Worm (Caenorhabditis elegans) whole organism, late embryonic: ENCODE data around the gene F32D8.1.

Experiments used
- C08G9.2 ChIP-seq: sonication (generic microtip); optimal IDR thresholded peaks from 2 replicates; lab custom pipeline; 2016; ENCODE audit warnings: mild to moderate bottlenecking, missing genetic modification characterization, moderate library complexity, missing compliant biosample characterization
- C38D4.7 ChIP-seq: fragments of 200-800 bp; sonication (Bioruptor generic); optimal IDR thresholded peaks from 2 replicates; lab custom pipeline; 2018; ENCODE audit warnings: mild to moderate bottlenecking, missing genetic modification characterization, moderate library complexity, missing compliant biosample characterization
- F13H6.1 ChIP-seq: sonication (generic microtip); optimal IDR thresholded peaks from 2 replicates; lab custom pipeline; 2016; ENCODE audit warnings: missing genetic modification characterization, missing compliant biosample characterization
- ahr-1 ChIP-seq: sonication (generic microtip); optimal IDR thresholded peaks from 2 replicates; lab custom pipeline; 2016; ENCODE audit warnings: missing genetic modification characterization, missing compliant biosample characterization
- ceh-2 ChIP-seq: sonication (generic microtip); optimal IDR thresholded peaks from 2 replicates; lab custom pipeline; 2016; ENCODE audit warnings: missing genotype, missing genetic modification characterization, missing compliant biosample characterization
- ceh-22 ChIP-seq: sonication (generic microtip); optimal IDR thresholded peaks from 2 replicates; lab custom pipeline; 2017; ENCODE audit warnings: missing biosample characterization, missing genetic modification characterization
- ceh-24 ChIP-seq: sonication (generic microtip); optimal IDR thresholded peaks from 2 replicates; lab custom pipeline; 2016; ENCODE audit warnings: mild to moderate bottlenecking, missing genetic modification characterization, missing compliant biosample characterization
- ceh-30 ChIP-seq: fragments of 150-350 bp; optimal IDR thresholded peaks from 2 replicates; lab custom pipeline; 2014; ENCODE audit warnings: missing biosample characterization, missing genetic modification characterization
- ceh-45 ChIP-seq: fragments of 200-800 bp; sonication (Bioruptor generic); IDR thresholded peaks from 2 replicates; pipeline ENCODE4 v1.3.6; 2022; ENCODE audit warnings: missing genetic modification reagents, missing genetic modification characterization, missing compliant biosample characterization
- ceh-48 ChIP-seq: sonication (generic microtip); optimal IDR thresholded peaks from 2 replicates; lab custom pipeline; 2016; ENCODE audit warnings: missing genetic modification characterization, inconsistent platforms, missing compliant biosample characterization
- ceh-9 ChIP-seq: sonication (generic microtip); optimal IDR thresholded peaks from 2 replicates; lab custom pipeline; 2016; ENCODE audit warnings: mild to moderate bottlenecking, missing genetic modification characterization, inconsistent platforms, missing compliant biosample characterization
- che-1 ChIP-seq: sonication (generic microtip); optimal IDR thresholded peaks from 2 replicates; lab custom pipeline; 2016; ENCODE audit warnings: mild to moderate bottlenecking, missing genetic modification characterization, missing compliant biosample characterization
- dmd-4 ChIP-seq: sonication (generic microtip); optimal IDR thresholded peaks from 2 replicates; lab custom pipeline; 2016; ENCODE audit warnings: borderline replicate concordance, missing genetic modification characterization, missing compliant biosample characterization
- dve-1 ChIP-seq: sonication (generic microtip); optimal IDR thresholded peaks from 2 replicates; lab custom pipeline; 2017; ENCODE audit warnings: antibody characterized with exemption, mild to moderate bottlenecking, missing genetic modification characterization, missing compliant biosample characterization
- elt-2 ChIP-seq: sonication (generic microtip); optimal IDR thresholded peaks from 2 replicates; lab custom pipeline; 2016; ENCODE audit warnings: missing genetic modification reagents, missing genetic modification characterization, missing compliant biosample characterization
- ets-4 ChIP-seq: sonication (generic microtip); optimal IDR thresholded peaks from 2 replicates; lab custom pipeline; 2016; ENCODE audit warnings: missing genetic modification characterization, missing compliant biosample characterization
- fax-1 ChIP-seq: sonication (generic microtip); optimal IDR thresholded peaks from 2 replicates; lab custom pipeline; 2016; ENCODE audit warnings: missing genotype, missing genetic modification characterization, missing compliant biosample characterization
- fkh-10 ChIP-seq: fragments of 150-350 bp; optimal IDR thresholded peaks from 2 replicates; lab custom pipeline; 2014; ENCODE audit warnings: missing biosample characterization, missing genetic modification reagents, missing genetic modification characterization
- fkh-6 ChIP-seq: sonication (generic microtip); optimal IDR thresholded peaks from 2 replicates; lab custom pipeline; 2016; ENCODE audit warnings: missing genetic modification characterization, missing compliant biosample characterization
- gmeb-2 ChIP-seq: sonication (generic microtip); optimal IDR thresholded peaks from 2 replicates; lab custom pipeline; 2016; ENCODE audit warnings: missing genetic modification characterization, inconsistent platforms, missing compliant biosample characterization
- hlh-15 ChIP-seq: sonication (generic microtip); optimal IDR thresholded peaks from 2 replicates; lab custom pipeline; 2016; ENCODE audit warnings: missing genetic modification characterization, missing compliant biosample characterization
- hlh-30 ChIP-seq: sonication (generic microtip); optimal IDR thresholded peaks from 2 replicates; lab custom pipeline; 2017; ENCODE audit warnings: antibody characterized with exemption, missing genetic modification characterization, missing compliant biosample characterization; ENCODE audit not compliant: insufficient read depth
- hlh-6 ChIP-seq: sonication (generic microtip); optimal IDR thresholded peaks from 2 replicates; lab custom pipeline; 2016; ENCODE audit warnings: missing genotype, missing genetic modification characterization, missing compliant biosample characterization
- madf-2 ChIP-seq: sonication (generic microtip); optimal IDR thresholded peaks from 2 replicates; lab custom pipeline; 2017; ENCODE audit warnings: missing genetic modification characterization, missing compliant biosample characterization
- nfya-1 ChIP-seq: sonication (generic microtip); optimal IDR thresholded peaks from 2 replicates; lab custom pipeline; 2017; ENCODE audit warnings: missing genetic modification characterization, mild to moderate bottlenecking, missing compliant biosample characterization, antibody characterized with exemption, moderate library complexity
- nhr-11 ChIP-seq: fragments of 150-350 bp; optimal IDR thresholded peaks from 2 replicates; lab custom pipeline; 2014; ENCODE audit warnings: missing biosample characterization, missing genetic modification characterization
- nhr-232 ChIP-seq: sonication (generic microtip); optimal IDR thresholded peaks from 2 replicates; lab custom pipeline; 2016; ENCODE audit warnings: missing genetic modification characterization, missing compliant biosample characterization
- odd-2 ChIP-seq: sonication (generic microtip); optimal IDR thresholded peaks from 2 replicates; lab custom pipeline; 2017; ENCODE audit warnings: antibody characterized with exemption, mild to moderate bottlenecking, missing genetic modification characterization, missing compliant biosample characterization
- pha-2 ChIP-seq: sonication (generic microtip); optimal IDR thresholded peaks from 2 replicates; lab custom pipeline; 2017; ENCODE audit warnings: mild to moderate bottlenecking, missing genetic modification characterization, missing compliant biosample characterization
- pha-4 ChIP-seq: fragments of 150-350 bp; optimal IDR thresholded peaks from 2 replicates; lab custom pipeline; 2018; ENCODE audit warnings: missing biosample characterization, missing genetic modification reagents, missing genetic modification characterization
- pqm-1 ChIP-seq: sonication (generic microtip); optimal IDR thresholded peaks from 2 replicates; lab custom pipeline; 2016; ENCODE audit warnings: missing genetic modification characterization, missing compliant biosample characterization
- ref-2 ChIP-seq: sonication (generic microtip); optimal IDR thresholded peaks from 2 replicates; lab custom pipeline; 2016; ENCODE audit warnings: missing genetic modification characterization, missing compliant biosample characterization
- rnt-1 ChIP-seq: sonication (generic microtip); optimal IDR thresholded peaks from 2 replicates; lab custom pipeline; 2016; ENCODE audit warnings: missing genetic modification characterization, missing compliant biosample characterization
- sox-4 ChIP-seq: sonication (generic microtip); optimal IDR thresholded peaks from 2 replicates; lab custom pipeline; 2017; ENCODE audit warnings: mild to moderate bottlenecking, missing genetic modification characterization, inconsistent platforms, missing compliant biosample characterization
- syd-9 ChIP-seq: sonication (generic microtip); optimal IDR thresholded peaks from 2 replicates; lab custom pipeline; 2016; ENCODE audit warnings: mild to moderate bottlenecking, missing genetic modification characterization, moderate library complexity, missing compliant biosample characterization
- tbx-7 ChIP-seq: sonication (generic microtip); optimal IDR thresholded peaks from 2 replicates; lab custom pipeline; 2016; ENCODE audit warnings: missing genotype, missing genetic modification characterization, missing compliant biosample characterization
- ttx-3 ChIP-seq: sonication (generic microtip); optimal IDR thresholded peaks from 2 replicates; lab custom pipeline; 2016; ENCODE audit warnings: missing genetic modification reagents, missing genetic modification characterization, missing compliant biosample characterization
- unc-42 ChIP-seq: sonication (generic microtip); optimal IDR thresholded peaks from 2 replicates; lab custom pipeline; 2016; ENCODE audit warnings: missing genotype, missing genetic modification characterization, missing compliant biosample characterization
- unc-86 ChIP-seq: sonication (generic microtip); optimal IDR thresholded peaks from 2 replicates; lab custom pipeline; 2016; ENCODE audit warnings: missing genetic modification characterization, missing compliant biosample characterization
- zip-5 ChIP-seq: sonication (generic microtip); optimal IDR thresholded peaks from 2 replicates; lab custom pipeline; 2016; ENCODE audit warnings: missing genetic modification characterization, missing compliant biosample characterization
- ztf-16 ChIP-seq: sonication (generic microtip); optimal IDR thresholded peaks from 2 replicates; lab custom pipeline; 2017; ENCODE audit warnings: missing genetic modification characterization, missing compliant biosample characterization

The F32D8.1 gene

DNA sequence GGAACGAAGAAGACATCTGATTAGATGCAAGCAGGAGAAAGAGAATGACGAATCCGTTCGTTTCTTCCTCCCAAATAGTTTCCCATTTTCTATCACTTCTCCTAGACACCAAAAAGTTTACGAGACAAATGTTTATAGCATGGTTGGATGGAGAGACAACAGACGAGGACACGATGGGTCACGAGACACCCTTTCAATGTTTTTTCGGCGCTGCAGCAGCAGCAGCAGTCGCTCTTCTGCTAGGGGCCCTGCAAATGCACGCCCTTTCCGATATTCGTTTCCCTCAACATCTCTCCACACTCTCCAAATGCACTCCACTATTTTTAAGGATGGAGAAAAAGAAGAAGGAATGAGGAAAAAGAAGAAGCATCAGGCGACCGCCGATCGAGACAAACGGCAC is 22.3 kb upstream of the F32D8.1 start (continued):
- no peak for TF ChIP-seq che-1 (tag; lab: Kevin White, UChicago)
- no peak for TF ChIP-seq ceh-22 (tag; lab: Kevin White, UChicago)
- no peak for TF ChIP-seq dve-1 (tag; lab: Kevin White, UChicago)
- no peak for TF ChIP-seq madf-2 (tag; lab: Kevin White, UChicago)
- no peak for TF ChIP-seq hlh-6 (tag; lab: Kevin White, UChicago)
- no peak for TF ChIP-seq pqm-1
- no peak for TF ChIP-seq hlh-15 (tag; lab: Kevin White, UChicago)
- peak; percentile 81 for TF ChIP-seq unc-42
- no peak for TF ChIP-seq ceh-2 (tag; lab: Kevin White, UChicago)
- TF ChIP-seq pha-2 (tag; lab: Kevin White, UChicago) = no peak
- TF ChIP-seq ahr-1 = no peak
- TF ChIP-seq elt-2 (tag; lab: Kevin White, UChicago) = no peak
- no peak for TF ChIP-seq ttx-3
- peak; percentile 3 for TF ChIP-seq syd-9
- TF ChIP-seq rnt-1 (tag; lab: Kevin White, UChicago) = peak; percentile 51
- TF ChIP-seq dmd-4 (tag; lab: Kevin White, UChicago) = peak; percentile 60
- no peak for TF ChIP-seq fax-1
- TF ChIP-seq sox-4 (tag; lab: Kevin White, UChicago) = no peak
- TF ChIP-seq ceh-48 (tag; lab: Kevin White, UChicago) = peak; percentile 32
- TF ChIP-seq pha-4 (tag; lab: Kevin White, UChicago) = no peak
- TF ChIP-seq nhr-232 = no peak
- no peak for TF ChIP-seq gmeb-2 (tag; lab: Kevin White, UChicago)
- TF ChIP-seq ceh-24 (tag; lab: Kevin White, UChicago) = no peak
- TF ChIP-seq ztf-16 (tag; lab: Kevin White, UChicago) = no peak
- TF ChIP-seq fkh-10 (GFP tag; lab: Kevin White, UChicago) = no peak
- peak; percentile 11 for TF ChIP-seq unc-86
- TF ChIP-seq ets-4 = no peak
- no peak for TF ChIP-seq tbx-7 (tag; lab: Kevin White, UChicago)
- TF ChIP-seq ref-2 (tag; lab: Kevin White, UChicago) = peak; percentile 25
- no peak for TF ChIP-seq ceh-9
- TF ChIP-seq zip-5 = no peak
- no peak for TF ChIP-seq nhr-11
- TF ChIP-seq nfya-1 (tag; lab: Kevin White, UChicago) = peak; percentile 57
- no peak for TF ChIP-seq ceh-45 (GFP tag; lab: Robert Waterston, UW)
- no peak for TF ChIP-seq ceh-30

DNA sequence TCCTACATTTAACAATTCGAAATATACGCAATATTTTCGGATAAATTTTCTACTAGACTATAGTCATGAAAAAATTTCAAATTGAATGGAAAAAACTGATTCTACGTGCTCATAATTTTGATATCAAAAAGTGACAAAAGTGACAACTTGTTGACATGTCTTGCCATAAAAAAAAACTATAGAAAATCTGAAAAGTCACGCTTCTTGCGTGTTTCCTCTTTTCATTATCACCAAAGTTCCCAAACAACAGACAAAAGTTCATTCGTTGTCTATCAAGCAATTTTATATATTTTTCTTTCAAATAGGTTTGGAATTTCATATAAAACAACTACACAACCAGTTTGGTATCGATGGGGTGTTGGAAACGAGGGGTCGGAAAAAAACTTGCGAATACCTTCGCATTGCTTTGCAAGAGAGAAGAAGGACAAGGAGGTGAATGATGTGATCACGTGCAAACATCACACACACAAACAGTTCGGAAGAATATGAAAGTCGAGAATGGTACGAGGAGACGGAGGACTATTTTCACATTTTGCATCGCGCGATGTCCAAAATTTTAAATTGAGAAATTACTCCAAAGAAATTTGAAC is 21.5 kb upstream of the F32D8.1 start:
- TF ChIP-seq hlh-6 (tag; lab: Kevin White, UChicago) (no peak), ztf-16 (tag; lab: Kevin White, UChicago) (no peak), hlh-30 (tag; lab: Kevin White, UChicago) (peak; percentile 1)

DNA sequence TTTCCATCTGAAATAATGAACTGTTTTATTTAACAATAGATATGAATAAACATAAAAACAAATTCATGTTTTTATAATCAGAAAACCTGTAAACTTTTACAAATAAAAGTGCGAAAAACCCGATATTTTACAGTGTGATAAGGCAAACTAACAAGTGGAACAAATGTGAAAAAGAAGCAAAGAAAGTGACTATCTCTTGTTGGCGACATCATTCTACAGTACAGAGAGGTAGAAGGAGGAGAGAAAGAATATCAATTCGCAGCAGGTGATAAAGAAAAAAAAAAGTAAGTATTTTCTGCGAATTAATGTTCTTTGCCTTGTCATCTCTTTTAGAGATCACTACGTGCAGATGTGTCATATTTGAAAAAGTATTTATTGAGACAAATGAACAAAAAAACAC is 20.9 kb upstream of the F32D8.1 start:
- no peak for TF ChIP-seq ceh-2 (tag; lab: Kevin White, UChicago)
- TF ChIP-seq tbx-7 (tag; lab: Kevin White, UChicago) = no peak
- no peak for TF ChIP-seq fkh-6 (tag; lab: Kevin White, UChicago)
- TF ChIP-seq F13H6.1 (tag; lab: Kevin White, UChicago) = no peak
- TF ChIP-seq ref-2 (tag; lab: Kevin White, UChicago) = no peak
- no peak for TF ChIP-seq pqm-1
- TF ChIP-seq C38D4.7 (GFP tag; lab: Kevin White, UChicago) = no peak
- no peak for TF ChIP-seq ztf-16 (tag; lab: Kevin White, UChicago)
- no peak for TF ChIP-seq odd-2 (tag; lab: Kevin White, UChicago)
- no peak for TF ChIP-seq C08G9.2 (tag; lab: Kevin White, UChicago)
- no peak for TF ChIP-seq rnt-1 (tag; lab: Kevin White, UChicago)
